Worm (Caenorhabditis elegans) whole organism, young adult: Measurements from ENCODE around the gene W09G12.10.

Source experiments
- B0019.2 ChIP-seq: fragments of 200-800 bp; sonication (Bioruptor generic); conservative IDR thresholded peaks from 2 replicates; pipeline ENCODE4 v1.3.6; 2022; ENCODE audit warnings: missing genetic modification reagents, missing genetic modification characterization, missing compliant biosample characterization
- B0035.1 ChIP-seq: sonication (generic microtip); optimal IDR thresholded peaks from 2 replicates; lab custom pipeline; 2016; ENCODE audit warnings: missing genetic modification characterization, mild to moderate bottlenecking, missing compliant biosample characterization, missing genotype, missing genetic modification reagents
- B0261.1 ChIP-seq: sonication (generic microtip); optimal IDR thresholded peaks from 2 replicates; lab custom pipeline; 2016; ENCODE audit warnings: mild to moderate bottlenecking, missing genetic modification characterization, moderate library complexity, missing compliant biosample characterization
- F22D6.2 ChIP-seq: sonication (generic microtip); optimal IDR thresholded peaks from 2 replicates; lab custom pipeline; 2016; ENCODE audit warnings: mild to moderate bottlenecking, missing genetic modification characterization, missing compliant biosample characterization
- F39B2.1 ChIP-seq: fragments of 200-800 bp; sonication (Bioruptor generic); IDR thresholded peaks from 2 replicates; pipeline ENCODE4 v1.3.6; 2022; ENCODE audit warnings: missing genetic modification reagents, missing genetic modification characterization, missing compliant biosample characterization
- F49E8.2 ChIP-seq: sonication (generic microtip); optimal IDR thresholded peaks from 3 replicates; lab custom pipeline; 2017; ENCODE audit warnings: missing genetic modification characterization, mild to moderate bottlenecking, missing compliant biosample characterization, antibody characterized with exemption, moderate library complexity; ENCODE audit not compliant: insufficient read depth
- F57A8.1 ChIP-seq: fragments of 200-800 bp; sonication (Bioruptor generic); optimal IDR thresholded peaks from 2 replicates; lab custom pipeline; 2018; ENCODE audit warnings: mild to moderate bottlenecking, missing genetic modification characterization, moderate library complexity, missing compliant biosample characterization
- T07F8.4 ChIP-seq: sonication (generic microtip); optimal IDR thresholded peaks from 2 replicates; lab custom pipeline; 2016; ENCODE audit warnings: mild to moderate bottlenecking, missing genetic modification characterization, moderate library complexity, missing compliant biosample characterization
- Y67H2A.10 ChIP-seq: fragments of 200-800 bp; sonication (Bioruptor generic); conservative IDR thresholded peaks from 2 replicates; pipeline ENCODE4 v1.3.6; 2022; ENCODE audit warnings: missing genetic modification reagents, missing genetic modification characterization, missing compliant biosample characterization
- akir-1 ChIP-seq: fragments of 200-800 bp; sonication (Bioruptor generic); optimal IDR thresholded peaks from 2 replicates; lab custom pipeline; 2018; ENCODE audit warnings: mild to moderate bottlenecking, missing genetic modification characterization, moderate library complexity, missing compliant biosample characterization
- attf-3 ChIP-seq: fragments of 200-800 bp; sonication (Bioruptor generic); conservative IDR thresholded peaks from 2 replicates; pipeline ENCODE4 v1.3.6; 2022; ENCODE audit warnings: missing genetic modification reagents, missing genetic modification characterization, missing compliant biosample characterization
- attf-6 ChIP-seq: fragments of 200-800 bp; sonication (Bioruptor generic); IDR thresholded peaks from 2 replicates; pipeline ENCODE4 v1.3.6; 2022; ENCODE audit warnings: missing genetic modification reagents, missing genetic modification characterization, missing compliant biosample characterization
- ceh-100 ChIP-seq: fragments of 200-800 bp; sonication (Bioruptor generic); IDR thresholded peaks from 2 replicates; pipeline ENCODE4 v1.3.6; 2022; ENCODE audit warnings: missing genetic modification reagents, missing genetic modification characterization, missing compliant biosample characterization
- egl-18 ChIP-seq: fragments of 200-800 bp; sonication (Bioruptor generic); IDR thresholded peaks from 2 replicates; pipeline ENCODE4 v1.3.6; 2022; ENCODE audit warnings: missing genetic modification reagents, missing genetic modification characterization, missing compliant biosample characterization
- egrh-3 ChIP-seq: fragments of 200-800 bp; sonication (Bioruptor generic); IDR thresholded peaks from 2 replicates; pipeline ENCODE4 v1.3.6; 2022; ENCODE audit warnings: missing genetic modification reagents, missing genetic modification characterization, missing compliant biosample characterization
- ets-4 ChIP-seq: fragments of 200-800 bp; sonication (Bioruptor generic); optimal IDR thresholded peaks from 2 replicates; lab custom pipeline; 2018; ENCODE audit warnings: mild to moderate bottlenecking, missing genetic modification characterization, missing compliant biosample characterization
- him-1 ChIP-seq: sonication (generic microtip); optimal IDR thresholded peaks from 2 replicates; lab custom pipeline; 2016; ENCODE audit warnings: missing genotype, missing genetic modification reagents, missing genetic modification characterization, missing compliant biosample characterization
- hmg-1.2 ChIP-seq: fragments of 200-800 bp; sonication (Bioruptor generic); IDR thresholded peaks from 2 replicates; pipeline ENCODE4 v1.3.6; 2022; ENCODE audit warnings: missing genetic modification reagents, missing genetic modification characterization, missing compliant biosample characterization
- lag-1 ChIP-seq: fragments of 200-800 bp; sonication (Bioruptor generic); IDR thresholded peaks from 2 replicates; pipeline ENCODE4 v1.3.6; 2022; ENCODE audit warnings: missing genetic modification reagents, missing genetic modification characterization, missing compliant biosample characterization
- let-526 ChIP-seq: fragments of 200-800 bp; sonication (Bioruptor generic); IDR thresholded peaks from 2 replicates; pipeline ENCODE4 v1.3.6; 2022; ENCODE audit warnings: missing genetic modification reagents, missing genetic modification characterization, missing compliant biosample characterization
- lin-40 ChIP-seq: sonication (generic microtip); optimal IDR thresholded peaks from 2 replicates; lab custom pipeline; 2016; ENCODE audit warnings: missing genetic modification characterization, mild to moderate bottlenecking, missing compliant biosample characterization, missing genotype, missing genetic modification reagents
- lsl-1 ChIP-seq: fragments of 200-800 bp; sonication (Bioruptor generic); optimal IDR thresholded peaks from 2 replicates; lab custom pipeline; 2018; ENCODE audit warnings: mild to moderate bottlenecking, missing genetic modification characterization, moderate library complexity, missing compliant biosample characterization
- madf-10 ChIP-seq: sonication (generic microtip); optimal IDR thresholded peaks from 2 replicates; lab custom pipeline; 2016; ENCODE audit warnings: mild to moderate bottlenecking, missing genetic modification characterization, missing compliant biosample characterization
- madf-6 ChIP-seq: fragments of 200-800 bp; sonication (Bioruptor generic); IDR thresholded peaks from 2 replicates; pipeline ENCODE4 v1.3.6; 2022; ENCODE audit warnings: missing genetic modification reagents, missing genetic modification characterization, missing compliant biosample characterization
- nhr-27 ChIP-seq: fragments of 200-800 bp; sonication (Bioruptor generic); optimal IDR thresholded peaks from 2 replicates; lab custom pipeline; 2018; ENCODE audit warnings: mild to moderate bottlenecking, missing genetic modification characterization, moderate library complexity, missing compliant biosample characterization
- pbrm-1 ChIP-seq: fragments of 200-800 bp; sonication (Bioruptor generic); IDR thresholded peaks from 2 replicates; pipeline ENCODE4 v1.3.6; 2022; ENCODE audit warnings: missing genetic modification reagents, missing genetic modification characterization, missing compliant biosample characterization
- rpc-1 ChIP-seq, 2 experiments: fragments of 150-350 bp in 1 of 2; sonication (generic microtip) in 1 of 2; optimal IDR thresholded peaks; 2 replicates each; lab custom pipeline; 2014 to 2018; ENCODE audit warnings: missing biosample characterization in 1 of 2, missing genetic modification characterization in 1 of 2, missing genetic modification reagents in 1 of 2, missing genotype in 1 of 2
- sea-2 ChIP-seq: fragments of 200-800 bp; sonication (Bioruptor generic); IDR thresholded peaks from 2 replicates; pipeline ENCODE4 v1.3.6; 2022; ENCODE audit warnings: missing genetic modification characterization, missing compliant biosample characterization
- snpc-4 ChIP-seq, 5 experiments: fragments of 150-350 bp in 1 of 5; sonication (generic microtip) in 4 of 5; optimal IDR thresholded peaks; 2 replicates each; lab custom pipeline; 2014 to 2018; ENCODE audit warnings: missing genetic modification characterization in 5 of 5, missing biosample characterization in 3 of 5, antibody characterized with exemption in 2 of 5, mild to moderate bottlenecking in 2 of 5, missing compliant biosample characterization in 2 of 5, missing genotype in 2 of 5, moderate library complexity in 2 of 5, missing genetic modification reagents in 1 of 5
- tbp1 ChIP-seq: fragments of 200-800 bp; sonication (Bioruptor generic); optimal IDR thresholded peaks from 2 replicates; lab custom pipeline; 2018; ENCODE audit warnings: mild to moderate bottlenecking, missing genetic modification characterization, missing compliant biosample characterization
- tbx-9 ChIP-seq: sonication (generic microtip); optimal IDR thresholded peaks from 2 replicates; lab custom pipeline; 2016; ENCODE audit warnings: borderline replicate concordance, missing genetic modification characterization, inconsistent platforms, missing compliant biosample characterization
- unc-130 ChIP-seq: sonication (generic microtip); optimal IDR thresholded peaks from 2 replicates; lab custom pipeline; 2016; ENCODE audit warnings: missing genetic modification reagents, missing genetic modification characterization, missing compliant biosample characterization
- ztf-28 ChIP-seq: fragments of 200-800 bp; sonication (Bioruptor generic); IDR thresholded peaks from 2 replicates; pipeline ENCODE4 v1.3.6; 2022; ENCODE audit warnings: missing genetic modification reagents, missing genetic modification characterization, missing compliant biosample characterization

Gene W09G12.10

DNA sequence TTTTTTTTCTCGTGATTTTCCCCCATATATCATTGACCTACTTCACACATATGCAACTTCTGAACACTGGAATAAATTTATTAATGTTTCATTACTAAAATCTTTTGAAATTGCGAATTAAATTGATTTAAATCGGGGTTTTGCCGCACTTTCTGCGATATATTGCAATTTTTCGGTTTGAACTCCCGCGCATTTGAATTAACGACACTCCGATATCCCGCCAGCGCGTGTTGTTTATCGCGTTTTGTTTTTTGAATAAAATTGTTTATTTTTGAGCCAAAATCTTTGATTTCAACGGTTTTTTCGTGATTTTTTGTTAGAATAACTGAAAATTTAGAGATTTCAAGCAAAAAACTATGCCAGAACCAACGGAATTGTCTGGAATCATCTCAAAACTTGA is 43.4 kb downstream of the W09G12.10 start, which contains the start of gene Y104H12D.2 (continued):
- TF ChIP-seq sea-2 (no peak), madf-10 (tag; lab: Kevin White, UChicago) (no peak), attf-3 (peak; percentile 97), nhr-27 (tag; lab: Kevin White, UChicago) (no peak), B0261.1 (tag; lab: Kevin White, UChicago) (no peak), tbx-9 (tag; lab: Kevin White, UChicago) (no peak), lin-40 (tag; lab: Kevin White, UChicago) (no peak), F57A8.1 (no peak), pbrm-1 (GFP tag; lab: Robert Waterston, UW) (no peak), madf-6 (GFP tag; lab: Robert Waterston, UW) (peak; percentile 59; the same call in 1 of the 2 replicates)

DNA sequence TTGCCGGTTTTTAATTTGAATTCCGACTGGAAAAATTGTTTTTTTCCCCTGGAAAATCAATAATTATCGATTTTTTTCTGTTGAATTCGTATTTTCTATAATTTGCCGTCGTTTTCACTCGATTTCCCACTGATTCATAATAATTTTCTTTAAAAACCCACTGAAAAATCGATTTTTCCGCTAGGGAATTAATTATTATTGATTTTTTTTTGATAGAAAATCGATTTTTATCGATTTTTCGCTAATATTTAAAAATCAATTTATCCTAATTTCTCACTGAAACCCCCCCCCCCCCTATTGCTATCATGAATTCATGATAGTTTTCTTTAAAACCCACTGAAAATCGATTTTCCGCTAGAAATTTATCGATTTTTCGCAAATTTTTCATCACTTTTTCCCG is 44.5 kb downstream of the W09G12.10 start:
- no peak for TF ChIP-seq B0035.1 (tag; lab: Kevin White, UChicago)
- TF ChIP-seq tbp1 (GFP tag; lab: Kevin White, UChicago): no peak
- TF ChIP-seq ceh-100: no peak
- TF ChIP-seq him-1: no peak
- no peak for TF ChIP-seq attf-3
- no peak for TF ChIP-seq egrh-3 (GFP tag; lab: Robert Waterston, UW)
- no peak for TF ChIP-seq F39B2.1 (GFP tag; lab: Robert Waterston, UW)
- no peak for TF ChIP-seq hmg-1.2
- no peak for TF ChIP-seq egl-18 (GFP tag; lab: Robert Waterston, UW)
- no peak for TF ChIP-seq ets-4 (GFP tag; lab: Kevin White, UChicago)
- TF ChIP-seq F49E8.2: no peak
- TF ChIP-seq attf-6 (GFP tag; lab: Robert Waterston, UW): no peak
- no peak for TF ChIP-seq ztf-28 (GFP tag; lab: Robert Waterston, UW)
- no peak for TF ChIP-seq T07F8.4 (tag; lab: Kevin White, UChicago)
- TF ChIP-seq snpc-4 (GFP tag; optimal IDR thresholded peaks at IDR 0.05; lab: Kevin White, UChicago): no peak
- TF ChIP-seq snpc-4 (tag; optimal IDR thresholded peaks at IDR 0.05; lab: Kevin White, UChicago): no peak
- no peak for TF ChIP-seq F22D6.2 (tag; lab: Kevin White, UChicago)
- TF ChIP-seq unc-130 (GFP tag; lab: Kevin White, UChicago): no peak
- no peak for TF ChIP-seq B0019.2 (GFP tag; lab: Robert Waterston, UW)
- TF ChIP-seq Y67H2A.10 (GFP tag; lab: Robert Waterston, UW): no peak
- no peak for TF ChIP-seq lag-1 (GFP tag; lab: Robert Waterston, UW)
- TF ChIP-seq, all 124 proteins: peak for 0

- no peak for TF ChIP-seq let-526
- peak; percentile 45 for TF ChIP-seq lsl-1 (GFP tag; lab: Kevin White, UChicago)
These were observed 46.7 kb downstream of the W09G12.10 start for ce11 chrIV:1174411-1174810.

DNA sequence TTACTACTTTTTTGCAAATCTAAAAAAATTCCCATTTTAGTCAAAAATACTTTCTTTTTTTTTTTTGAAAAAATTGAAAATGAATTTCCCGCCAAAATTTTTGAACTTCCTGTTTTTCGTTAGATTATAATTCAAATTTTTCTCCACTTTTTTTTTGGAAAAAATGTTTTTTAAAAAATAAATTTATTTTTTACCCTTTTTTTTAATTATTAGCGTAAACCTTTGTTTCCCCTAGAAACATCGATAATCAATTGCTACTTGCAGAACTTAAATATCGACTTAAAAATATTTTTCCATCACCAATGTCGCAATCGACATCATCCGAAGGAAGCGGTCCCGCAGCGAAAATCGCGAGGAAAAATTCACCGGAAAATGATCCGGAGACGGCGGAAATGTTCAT is 50.7 kb downstream of the W09G12.10 start, which contains the start of gene cec-2:
Gene cec-2 (plus strand): TSS at position 301 of the 400 bp plus-strand sequence.
- TF ChIP-seq rpc-1 (optimal IDR thresholded peaks at IDR 0.05; lab: Kevin White, UChicago) (no peak), rpc-1 (tag; optimal IDR thresholded peaks at IDR 0.05; lab: Kevin White, UChicago) (no peak), akir-1 (GFP tag; lab: Kevin White, UChicago) (no peak)
